Fruit fly (Drosophila melanogaster): ENCODE data around the gene SrpRbeta.

DNA sequence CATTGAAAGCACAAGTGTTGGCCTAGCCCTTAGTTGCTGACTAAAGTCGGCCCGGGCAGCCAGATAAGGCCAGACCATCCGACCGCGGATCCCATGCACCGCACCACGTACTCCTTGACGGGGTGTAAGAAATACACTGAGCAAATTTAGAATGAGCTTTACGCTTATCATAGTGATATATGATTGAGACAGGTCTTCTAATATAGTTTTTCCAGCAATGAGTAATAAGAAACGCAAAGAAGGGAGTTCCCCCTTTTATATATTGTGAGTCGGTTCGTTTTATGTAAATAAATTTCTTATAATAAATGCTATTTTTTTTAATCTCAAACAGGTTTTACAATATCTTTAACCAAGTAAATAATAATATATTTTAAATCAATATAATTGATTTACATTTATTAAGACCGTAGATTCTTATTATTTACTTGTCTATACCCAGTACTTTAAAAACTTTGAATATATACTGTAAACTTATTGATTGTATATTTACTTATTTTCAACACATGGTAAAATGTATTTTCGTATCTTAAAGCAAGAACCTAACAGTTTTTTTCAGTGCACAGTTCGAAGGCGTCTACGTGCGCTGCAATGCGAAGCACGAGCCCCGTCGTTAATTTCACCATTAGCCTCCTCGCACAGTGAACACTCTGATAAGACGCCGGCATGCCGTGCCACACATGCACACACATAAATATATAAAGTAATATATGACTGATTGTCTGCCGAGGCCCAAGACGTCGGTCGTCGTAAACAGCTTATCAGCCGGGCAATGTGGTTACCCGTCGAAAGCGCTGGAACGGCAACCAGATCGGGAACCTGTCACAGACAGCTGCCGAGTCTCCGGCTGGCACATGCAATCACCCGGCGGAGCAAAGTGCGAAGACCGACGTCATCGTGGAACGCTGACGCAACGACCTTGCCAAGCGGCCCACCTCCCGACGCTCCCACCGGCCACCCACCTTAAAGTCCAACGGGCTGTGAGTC, 27.8 kb downstream of the SrpRbeta start:
- no peak for TF ChIP-seq jim (GFP tag; optimal IDR thresholded peaks at IDR 0.05)
- peak; percentile 86 for TF ChIP-seq h (GFP tag; optimal IDR thresholded peaks at IDR 0.05)
- no peak for TF ChIP-seq lola (GFP tag; optimal IDR thresholded peaks at IDR 0.05)
- no peak for TF ChIP-seq GATAd (GFP tag; optimal IDR thresholded peaks at IDR 0.05)
- TF ChIP-seq CG32264 (GFP tag; optimal IDR thresholded peaks at IDR 0.05): no peak
- peak; percentile 86 for TF ChIP-seq CrebA (GFP tag; optimal IDR thresholded peaks at IDR 0.05; ENCODE audit: borderline replicate concordance)
- TF ChIP-seq sv (GFP tag; optimal IDR thresholded peaks at IDR 0.05): no peak
- no peak for TF ChIP-seq Hr78 (GFP tag; optimal IDR thresholded peaks at IDR 0.05)
- TF ChIP-seq Vsx2 (GFP tag; optimal IDR thresholded peaks at IDR 0.05; ENCODE audit: partially characterized antibody): no peak
- peak; percentile 22 for TF ChIP-seq tai (GFP tag; optimal IDR thresholded peaks at IDR 0.05)
- peak; percentile 64 for TF ChIP-seq Sp1 (GFP tag; optimal IDR thresholded peaks at IDR 0.05)
- no peak for TF ChIP-seq pan (optimal IDR thresholded peaks at IDR 0.05)
